Worm (Caenorhabditis elegans): ENCODE data around the gene aqp-6.

Gene aqp-6

ce11 chrV:10648146-10648545 lies at the start of gene aqp-6:
TSS of gene aqp-6 (plus strand) at chrV:10648446.
- TF ChIP-seq dao-5 (tag; optimal IDR thresholded peaks at IDR 0.05) (no peak), him-1 (tag; optimal IDR thresholded peaks at IDR 0.05) (no peak), W03F9.2 (tag; optimal IDR thresholded peaks at IDR 0.05) (no peak)

- TF ChIP-seq W03F9.2 (tag; optimal IDR thresholded peaks at IDR 0.05) (no peak), him-1 (tag; optimal IDR thresholded peaks at IDR 0.05) (no peak), dao-5 (tag; optimal IDR thresholded peaks at IDR 0.05) (no peak)
These were observed 49.5 kb upstream of the aqp-6 start, which contains the start of gene scpl-4 for ce11 chrV:10598670-10599154. TSS of gene scpl-4 (plus strand) at chrV:10599104.

- TF ChIP-seq dao-5 (tag; optimal IDR thresholded peaks at IDR 0.05), result no peak
- TF ChIP-seq W03F9.2 (tag; optimal IDR thresholded peaks at IDR 0.05), result no peak
- TF ChIP-seq him-1 (tag; optimal IDR thresholded peaks at IDR 0.05), result no peak
These were observed 46.0 kb upstream of the aqp-6 start, which contains the start of gene H27A22.1 for ce11 chrV:10602051-10602937. TSS of gene H27A22.1 (plus strand) at chrV:10602555.

- TF ChIP-seq him-1 (tag; optimal IDR thresholded peaks at IDR 0.05), result no peak
- no peak for TF ChIP-seq dao-5 (tag; optimal IDR thresholded peaks at IDR 0.05)
- no peak for TF ChIP-seq W03F9.2 (tag; optimal IDR thresholded peaks at IDR 0.05)
These were observed 32.8 kb upstream of the aqp-6 start, which contains the start of gene H09F14.1 for ce11 chrV:10615496-10615895. TSS of gene H09F14.1 (minus strand) at chrV:10615596.

- TF ChIP-seq W03F9.2 (tag; optimal IDR thresholded peaks at IDR 0.05), result no peak
- TF ChIP-seq dao-5 (tag; optimal IDR thresholded peaks at IDR 0.05), result no peak
- TF ChIP-seq him-1 (tag; optimal IDR thresholded peaks at IDR 0.05), result no peak
These were observed 17.7 kb upstream of the aqp-6 start for ce11 chrV:10630497-10630896.

ce11 chrV:10632758-10633157 lies 15.5 kb upstream of the aqp-6 start, which contains the start of gene mab-23:
TSS of gene mab-23 (plus strand) at chrV:10633058.
- TF ChIP-seq him-1 (tag; optimal IDR thresholded peaks at IDR 0.05) (no peak), dao-5 (tag; optimal IDR thresholded peaks at IDR 0.05) (no peak), W03F9.2 (tag; optimal IDR thresholded peaks at IDR 0.05) (no peak)

- TF ChIP-seq him-1 (tag; optimal IDR thresholded peaks at IDR 0.05) (no peak), W03F9.2 (tag; optimal IDR thresholded peaks at IDR 0.05) (no peak), dao-5 (tag; optimal IDR thresholded peaks at IDR 0.05) (no peak)
These were observed 12.5 kb upstream of the aqp-6 start, which contains the start of gene kvs-2 for ce11 chrV:10635722-10636121. TSS of gene kvs-2 (plus strand) at chrV:10636022.

- TF ChIP-seq dao-5 (tag; optimal IDR thresholded peaks at IDR 0.05), result no peak
- TF ChIP-seq him-1 (tag; optimal IDR thresholded peaks at IDR 0.05), result no peak
These were observed 7.3 kb upstream of the aqp-6 start for ce11 chrV:10640977-10641376.

- TF ChIP-seq dao-5 (tag; optimal IDR thresholded peaks at IDR 0.05), result no peak
These were observed 1.1 kb upstream of the aqp-6 start, which contains the start of the genes C32C4.3 and C32C4.16 for ce11 chrV:10647043-10647611. TSS of gene C32C4.3 (minus strand) at chrV:10647143. TSS of gene C32C4.16 (plus strand) at chrV:10647561.

- TF ChIP-seq W03F9.2 (tag; optimal IDR thresholded peaks at IDR 0.05), result no peak
- TF ChIP-seq him-1 (tag; optimal IDR thresholded peaks at IDR 0.05), result no peak
- no peak for TF ChIP-seq dao-5 (tag; optimal IDR thresholded peaks at IDR 0.05)
These were observed 5.9 kb downstream of the aqp-6 start, which contains the start of gene ugt-35 for ce11 chrV:10654165-10654564. TSS of gene ugt-35 (minus strand) at chrV:10654265.

- TF ChIP-seq dao-5 (tag; optimal IDR thresholded peaks at IDR 0.05) (no peak), him-1 (tag; optimal IDR thresholded peaks at IDR 0.05) (no peak), W03F9.2 (tag; optimal IDR thresholded peaks at IDR 0.05) (no peak)
These were observed 8.7 kb downstream of the aqp-6 start, which contains the start of gene ugt-34 for ce11 chrV:10656958-10657357. TSS of gene ugt-34 (minus strand) at chrV:10656978.

- TF ChIP-seq W03F9.2 (tag; optimal IDR thresholded peaks at IDR 0.05), result no peak
- no peak for TF ChIP-seq him-1 (tag; optimal IDR thresholded peaks at IDR 0.05)
- TF ChIP-seq dao-5 (tag; optimal IDR thresholded peaks at IDR 0.05), result no peak
These were observed 9.7 kb downstream of the aqp-6 start, which contains the start of gene tut-2 for ce11 chrV:10657959-10658358. TSS of gene tut-2 (plus strand) at chrV:10658235.

- TF ChIP-seq him-1 (tag; optimal IDR thresholded peaks at IDR 0.05), result no peak
- no peak for TF ChIP-seq dao-5 (tag; optimal IDR thresholded peaks at IDR 0.05)
- no peak for TF ChIP-seq W03F9.2 (tag; optimal IDR thresholded peaks at IDR 0.05)
These were observed 11.1 kb downstream of the aqp-6 start for ce11 chrV:10659343-10659742.

Data from whole organism, L4/young adult.